Worm (Caenorhabditis elegans) whole organism, early embryonic: ENCODE results near the gene F16G10.9.

Experiments used
- B0310.2 ChIP-seq: sonication (generic microtip); optimal IDR thresholded peaks from 2 replicates; lab custom pipeline; 2016; ENCODE audit warnings: mild to moderate bottlenecking, missing genetic modification characterization, missing compliant biosample characterization
- F13C5.2 ChIP-seq: sonication (generic microtip); optimal IDR thresholded peaks from 2 replicates; lab custom pipeline; 2017; ENCODE audit warnings: mild to moderate bottlenecking, missing genetic modification characterization, inconsistent platforms, missing compliant biosample characterization
- aly-1 ChIP-seq: sonication (generic microtip); optimal IDR thresholded peaks from 2 replicates; lab custom pipeline; 2016; ENCODE audit warnings: missing genetic modification characterization, missing compliant biosample characterization
- ama-1 ChIP-seq: fragments of 150-350 bp; optimal IDR thresholded peaks from 2 replicates; lab custom pipeline; 2014
- ceh-13 ChIP-seq: fragments of 200-800 bp; sonication (Bioruptor generic); optimal IDR thresholded peaks from 2 replicates; lab custom pipeline; 2018; ENCODE audit warnings: mild to moderate bottlenecking, missing genetic modification characterization, missing compliant biosample characterization
- ceh-36 ChIP-seq: sonication (generic microtip); optimal IDR thresholded peaks from 2 replicates; lab custom pipeline; 2016; ENCODE audit warnings: missing genetic modification characterization, inconsistent platforms, missing compliant biosample characterization
- ets-7 ChIP-seq: sonication (generic microtip); optimal IDR thresholded peaks from 2 replicates; lab custom pipeline; 2016; ENCODE audit warnings: missing genotype, missing genetic modification characterization, missing compliant biosample characterization
- flt-1 ChIP-seq: fragments of 200-800 bp; sonication (Bioruptor generic); IDR thresholded peaks from 2 replicates; pipeline ENCODE4 v1.3.6; 2022; ENCODE audit warnings: missing genetic modification characterization, missing compliant biosample characterization
- hmbx-1 ChIP-seq: sonication (generic microtip); optimal IDR thresholded peaks from 2 replicates; lab custom pipeline; 2016; ENCODE audit warnings: mild to moderate bottlenecking, missing genetic modification characterization, missing compliant biosample characterization
- hmg-4 ChIP-seq: fragments of 200-800 bp; sonication (Bioruptor generic); optimal IDR thresholded peaks from 2 replicates; lab custom pipeline; 2018; ENCODE audit warnings: mild to moderate bottlenecking, missing genetic modification characterization, missing compliant biosample characterization
- hnd-1 ChIP-seq: sonication (generic microtip); optimal IDR thresholded peaks from 2 replicates; lab custom pipeline; 2016; ENCODE audit warnings: missing genetic modification characterization, missing compliant biosample characterization
- pes-1 ChIP-seq: fragments of 200-800 bp; sonication (Bioruptor generic); IDR thresholded peaks from 2 replicates; pipeline ENCODE4 v1.3.6; 2022; ENCODE audit warnings: missing genetic modification reagents, missing genetic modification characterization, missing compliant biosample characterization
- scrt-1 ChIP-seq: fragments of 200-800 bp; sonication (Bioruptor generic); IDR thresholded peaks from 2 replicates; pipeline ENCODE4 v1.3.6; 2022; ENCODE audit warnings: missing genetic modification characterization, missing compliant biosample characterization
- sea-1 ChIP-seq: fragments of 200-800 bp; sonication (Bioruptor generic); conservative IDR thresholded peaks from 2 replicates; pipeline ENCODE4 v1.3.6; 2022; ENCODE audit warnings: missing genetic modification characterization, missing compliant biosample characterization
- tbx-11 ChIP-seq: fragments of 200-800 bp; sonication (Bioruptor generic); IDR thresholded peaks from 2 replicates; pipeline ENCODE4 v1.3.6; 2022; ENCODE audit warnings: missing genetic modification characterization, missing compliant biosample characterization
- tbx-37 ChIP-seq: fragments of 200-800 bp; sonication (Bioruptor generic); conservative IDR thresholded peaks from 2 replicates; pipeline ENCODE4 v1.3.6; 2022; ENCODE audit warnings: missing genetic modification reagents, missing genetic modification characterization, missing compliant biosample characterization
- tra-4 ChIP-seq: sonication (generic microtip); optimal IDR thresholded peaks from 2 replicates; lab custom pipeline; 2017; ENCODE audit warnings: missing genetic modification characterization, missing compliant biosample characterization

Gene F16G10.9

DNA sequence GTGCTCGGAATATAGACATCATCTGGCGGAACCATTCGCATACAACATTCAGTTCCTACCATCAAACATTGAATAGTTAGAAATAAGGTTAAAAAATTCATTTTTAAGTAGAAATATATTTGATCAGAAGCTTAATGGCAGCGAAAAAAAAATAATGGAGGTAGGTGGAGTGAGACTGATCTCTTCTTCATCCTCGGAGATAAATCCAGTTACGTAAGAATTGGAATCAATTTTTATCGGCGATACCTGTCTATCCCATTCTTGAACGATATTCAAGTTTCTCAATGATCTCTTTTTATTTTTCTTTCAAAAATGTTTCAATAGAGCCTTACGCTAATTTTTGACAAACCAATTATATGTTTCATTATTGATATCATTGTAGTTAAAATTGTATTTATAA is at the start of gene F16G10.9:
Gene F16G10.9, minus strand, starts transcription at position 101 of the 400 bp plus-strand sequence.
- TF ChIP-seq tra-4 (no peak), B0310.2 (tag; lab: Kevin White, UChicago) (no peak), sea-1 (no peak), ceh-36 (tag; lab: Kevin White, UChicago) (no peak), tbx-37 (GFP tag; lab: Robert Waterston, UW) (no peak), hmbx-1 (tag; lab: Kevin White, UChicago) (no peak), flt-1 (GFP tag; lab: Robert Waterston, UW) (no peak), hnd-1 (tag; lab: Kevin White, UChicago) (no peak), F13C5.2 (tag; lab: Kevin White, UChicago) (no peak), hmg-4 (no peak), ets-7 (tag; lab: Kevin White, UChicago) (no peak), tbx-11 (GFP tag; lab: Robert Waterston, UW) (no peak), scrt-1 (GFP tag; lab: Robert Waterston, UW) (no peak), pes-1 (GFP tag; lab: Robert Waterston, UW) (no peak), ceh-13 (no peak), ama-1 (lab: Kevin White, UChicago) (no peak), aly-1 (no peak)

- no peak for TF ChIP-seq aly-1
- TF ChIP-seq hmg-4 = no peak
- TF ChIP-seq ceh-36 (tag; lab: Kevin White, UChicago) = no peak
- TF ChIP-seq B0310.2 (tag; lab: Kevin White, UChicago) = no peak
- no peak for TF ChIP-seq hmbx-1 (tag; lab: Kevin White, UChicago)
- TF ChIP-seq hnd-1 (tag; lab: Kevin White, UChicago) = no peak
- no peak for TF ChIP-seq tra-4
- TF ChIP-seq ets-7 (tag; lab: Kevin White, UChicago) = no peak
- TF ChIP-seq tbx-11 (GFP tag; lab: Robert Waterston, UW) = no peak
These were observed 46.6 kb upstream of the F16G10.9 start, which contains the start of gene ceh-86 for ce11 chrII:2431972-2432371. ceh-86 (minus strand) TSS chrII:2432072.

ce11 chrII:2422427-2422826 is 37.0 kb upstream of the F16G10.9 start:
- no peak for TF ChIP-seq hnd-1 (tag; lab: Kevin White, UChicago)
- no peak for TF ChIP-seq F13C5.2 (tag; lab: Kevin White, UChicago)
- TF ChIP-seq ceh-13 = no peak
- TF ChIP-seq aly-1 = no peak
- TF ChIP-seq tbx-37 (GFP tag; lab: Robert Waterston, UW) = no peak
- TF ChIP-seq sea-1 = no peak
- no peak for TF ChIP-seq ets-7 (tag; lab: Kevin White, UChicago)
- no peak for TF ChIP-seq hmbx-1 (tag; lab: Kevin White, UChicago)
- TF ChIP-seq tra-4 = no peak
- no peak for TF ChIP-seq tbx-11 (GFP tag; lab: Robert Waterston, UW)
- no peak for TF ChIP-seq ceh-36 (tag; lab: Kevin White, UChicago)
- TF ChIP-seq flt-1 (GFP tag; lab: Robert Waterston, UW) = no peak
- no peak for TF ChIP-seq hmg-4

DNA sequence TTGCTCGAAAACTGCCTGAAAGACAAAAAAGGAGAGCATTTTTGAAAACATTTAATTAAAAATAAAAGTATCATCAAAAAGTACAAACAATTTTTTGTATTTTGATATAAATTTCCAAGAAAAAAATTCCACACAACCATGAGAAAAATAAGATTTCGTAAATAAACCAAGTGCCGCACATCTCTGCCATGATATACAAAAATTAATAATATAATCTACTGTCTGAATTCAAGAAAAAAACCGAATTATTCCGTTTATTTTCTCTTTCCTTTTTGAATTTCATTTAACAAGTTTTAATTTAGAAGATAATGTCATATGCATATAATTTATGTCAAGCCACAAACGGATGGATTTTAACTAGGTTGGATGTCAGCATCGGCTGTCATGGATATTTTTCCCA is 36.5 kb upstream of the F16G10.9 start, which contains the start of gene F42G2.2:
Gene F42G2.2, plus strand, starts transcription at position 301 of the 400 bp plus-strand sequence.
- no peak for TF ChIP-seq ets-7 (tag; lab: Kevin White, UChicago)

DNA sequence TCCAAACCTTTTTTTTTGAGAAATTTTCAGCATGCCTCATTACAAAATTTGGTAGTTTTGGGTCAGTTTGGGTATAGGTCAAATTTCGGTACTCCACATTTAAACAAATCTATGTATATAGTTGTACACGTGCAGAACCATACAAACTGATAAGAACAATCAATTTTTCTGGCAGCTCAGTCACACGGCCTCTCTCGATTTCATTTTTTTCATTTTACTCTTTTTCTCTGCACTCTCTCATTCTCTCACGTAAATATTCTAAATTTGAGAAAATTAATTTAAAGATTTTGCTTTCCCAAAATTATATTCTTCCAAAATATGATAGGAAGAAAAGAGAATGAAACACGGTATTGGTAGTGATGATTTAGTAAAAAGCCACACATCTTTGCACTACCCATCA is 35.8 kb upstream of the F16G10.9 start:
- TF ChIP-seq flt-1 (GFP tag; lab: Robert Waterston, UW) (no peak), B0310.2 (tag; lab: Kevin White, UChicago) (no peak), aly-1 (no peak), ceh-36 (tag; lab: Kevin White, UChicago) (no peak), hnd-1 (tag; lab: Kevin White, UChicago) (no peak)

ce11 chrII:2420685-2421084 is 35.3 kb upstream of the F16G10.9 start:
- TF ChIP-seq B0310.2 (tag; lab: Kevin White, UChicago) (no peak), hmbx-1 (tag; lab: Kevin White, UChicago) (no peak), tra-4 (no peak), ets-7 (tag; lab: Kevin White, UChicago) (no peak), scrt-1 (GFP tag; lab: Robert Waterston, UW) (no peak), ceh-13 (no peak), aly-1 (no peak), hmg-4 (no peak)

ce11 chrII:2418836-2419235 is 33.4 kb upstream of the F16G10.9 start, which contains the start of gene fbxc-20:
fbxc-20 (plus strand) TSS chrII:2419136.
- TF ChIP-seq tra-4 (no peak), ceh-13 (no peak), aly-1 (no peak), B0310.2 (tag; lab: Kevin White, UChicago) (no peak), flt-1 (GFP tag; lab: Robert Waterston, UW) (no peak), tbx-37 (GFP tag; lab: Robert Waterston, UW) (no peak), ama-1 (lab: Kevin White, UChicago) (no peak), hnd-1 (tag; lab: Kevin White, UChicago) (no peak), sea-1 (no peak), hmg-4 (no peak), ceh-36 (tag; lab: Kevin White, UChicago) (no peak), ets-7 (tag; lab: Kevin White, UChicago) (no peak), hmbx-1 (tag; lab: Kevin White, UChicago) (no peak), F13C5.2 (tag; lab: Kevin White, UChicago) (no peak), scrt-1 (GFP tag; lab: Robert Waterston, UW) (no peak), tbx-11 (GFP tag; lab: Robert Waterston, UW) (no peak), pes-1 (GFP tag; lab: Robert Waterston, UW) (no peak)

ce11 chrII:2417889-2418288 is 32.5 kb upstream of the F16G10.9 start, which contains the start of the genes F42G2.5 and F42G2.7:
F42G2.5 (minus strand) TSS chrII:2417989.
F42G2.7 (plus strand) TSS chrII:2418158.
- TF ChIP-seq flt-1 (GFP tag; lab: Robert Waterston, UW) (no peak), pes-1 (GFP tag; lab: Robert Waterston, UW) (no peak), B0310.2 (tag; lab: Kevin White, UChicago) (no peak), F13C5.2 (tag; lab: Kevin White, UChicago) (no peak), hmg-4 (no peak), ama-1 (lab: Kevin White, UChicago) (no peak), scrt-1 (GFP tag; lab: Robert Waterston, UW) (no peak), aly-1 (no peak)
